Worm (Caenorhabditis elegans) whole organism, midembryonic: ENCODE measurements around the gene F57B1.6.

Experiments used
- T22C8.4 ChIP-seq: fragments of 200-800 bp; sonication (Bioruptor generic); IDR thresholded peaks from 2 replicates; pipeline ENCODE4 v1.3.6; 2022; ENCODE audit warnings: missing genetic modification characterization, missing compliant biosample characterization
- cog-1 ChIP-seq: sonication (generic microtip); optimal IDR thresholded peaks from 2 replicates; lab custom pipeline; 2016; ENCODE audit warnings: missing genetic modification characterization, missing compliant biosample characterization
- flt-1 ChIP-seq: fragments of 200-800 bp; sonication (Bioruptor generic); IDR thresholded peaks from 2 replicates; pipeline ENCODE4 v1.3.6; 2022; ENCODE audit warnings: missing genetic modification characterization, missing compliant biosample characterization
- klf-2 ChIP-seq: fragments of 200-800 bp; sonication (Bioruptor generic); conservative IDR thresholded peaks from 2 replicates; pipeline ENCODE4 v1.3.6; 2022; ENCODE audit warnings: missing genetic modification reagents, missing genetic modification characterization, missing compliant biosample characterization
- med-1 ChIP-seq: sonication (generic microtip); optimal IDR thresholded peaks from 2 replicates; lab custom pipeline; 2017; ENCODE audit warnings: missing genetic modification characterization, mild to moderate bottlenecking, missing compliant biosample characterization, antibody characterized with exemption, missing genetic modification reagents; ENCODE audit not compliant: insufficient read depth
- ref-1 ChIP-seq: fragments of 200-800 bp; sonication (Bioruptor generic); conservative IDR thresholded peaks from 2 replicates; pipeline ENCODE4 v1.3.6; 2022; ENCODE audit warnings: missing genetic modification reagents, missing genetic modification characterization, missing compliant biosample characterization
- tab-1 ChIP-seq: fragments of 200-800 bp; sonication (Bioruptor generic); IDR thresholded peaks from 2 replicates; pipeline ENCODE4 v1.3.6; 2022; ENCODE audit warnings: missing genetic modification characterization, missing compliant biosample characterization
- ztf-23 ChIP-seq: fragments of 200-800 bp; sonication (Bioruptor generic); IDR thresholded peaks from 2 replicates; pipeline ENCODE4 v1.3.6; 2022; ENCODE audit warnings: missing genetic modification reagents, missing genetic modification characterization, missing compliant biosample characterization
- ztf-29 ChIP-seq: fragments of 200-800 bp; sonication (Bioruptor generic); IDR thresholded peaks from 2 replicates; pipeline ENCODE4 v1.3.6; 2022; ENCODE audit warnings: missing genetic modification reagents, missing genetic modification characterization, missing compliant biosample characterization

Gene F57B1.6

DNA sequence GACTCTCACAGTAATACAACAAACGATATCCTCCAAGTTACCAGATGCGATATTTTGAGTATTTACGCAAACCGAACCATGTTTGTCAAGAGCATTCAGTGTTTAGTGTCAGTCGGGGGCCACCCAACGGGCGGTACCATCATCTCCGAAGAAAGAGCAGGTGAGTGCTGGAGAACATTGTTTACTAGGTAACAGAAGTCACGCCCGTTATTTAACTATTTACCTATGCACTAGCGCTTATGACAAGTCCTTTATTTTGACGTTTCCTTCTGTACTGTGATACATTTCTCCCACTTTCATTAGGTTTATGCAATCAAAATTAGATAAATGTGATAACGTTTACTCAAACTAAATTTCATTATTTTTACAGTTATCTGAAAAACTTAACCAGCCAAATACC, at the start of gene F57B1.6:
Gene F57B1.6 (plus strand): TSS at position 79 of the 400 bp plus-strand sequence.
- no peak for TF ChIP-seq T22C8.4 (GFP tag; lab: Robert Waterston, UW)
- no peak for TF ChIP-seq med-1 (GFP tag; lab: Kevin White, UChicago)
- TF ChIP-seq cog-1 (tag; lab: Kevin White, UChicago): no peak
- TF ChIP-seq ztf-29: no peak

DNA sequence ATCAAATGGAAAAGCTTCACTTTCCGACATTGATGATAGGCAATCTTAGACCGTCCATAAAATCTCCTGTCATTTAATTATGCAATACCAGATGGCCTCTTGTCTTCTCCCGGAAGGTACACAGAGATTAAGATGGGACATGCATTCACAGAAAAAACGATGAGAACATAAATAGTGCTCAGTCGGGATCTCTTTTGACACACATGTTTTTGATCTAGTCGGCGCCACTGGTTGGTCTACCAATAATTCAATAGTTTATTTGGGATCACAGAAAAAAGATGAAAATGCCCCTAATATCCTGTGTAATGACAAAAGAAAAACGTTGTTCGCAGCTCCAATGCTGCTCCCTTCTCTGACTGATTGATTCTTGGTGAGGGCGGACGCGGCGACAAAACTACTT, 48.4 kb upstream of the F57B1.6 start:
- TF ChIP-seq tab-1 (no peak), flt-1 (GFP tag; lab: Robert Waterston, UW) (no peak), ref-1 (GFP tag; lab: Robert Waterston, UW) (no peak), klf-2 (GFP tag; lab: Robert Waterston, UW) (no peak), ztf-29 (no peak), med-1 (GFP tag; lab: Kevin White, UChicago) (no peak), ztf-23 (GFP tag; lab: Robert Waterston, UW) (no peak), T22C8.4 (GFP tag; lab: Robert Waterston, UW) (no peak), cog-1 (tag; lab: Kevin White, UChicago) (no peak)

DNA sequence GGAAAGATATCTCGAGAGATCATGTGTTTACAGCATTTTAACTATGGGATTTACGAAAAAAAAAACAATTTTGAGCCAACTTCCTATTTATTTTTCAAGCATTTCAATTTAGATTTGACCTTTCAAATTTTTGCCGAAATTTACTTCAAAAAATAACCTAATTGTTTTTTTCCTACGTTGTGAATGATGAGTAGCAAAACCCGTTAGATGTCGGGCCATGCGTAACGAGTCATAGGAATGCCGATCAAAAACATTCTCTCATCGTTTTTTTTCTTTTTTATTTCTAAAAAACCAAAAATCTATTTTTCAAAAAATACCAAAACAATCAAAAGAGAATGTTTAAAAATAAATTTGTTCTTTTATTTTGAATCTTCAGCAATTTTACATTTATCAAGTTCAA, 46.6 kb upstream of the F57B1.6 start:
- TF ChIP-seq ztf-23 (GFP tag; lab: Robert Waterston, UW): no peak
- TF ChIP-seq flt-1 (GFP tag; lab: Robert Waterston, UW): no peak
- no peak for TF ChIP-seq T22C8.4 (GFP tag; lab: Robert Waterston, UW)
- no peak for TF ChIP-seq med-1 (GFP tag; lab: Kevin White, UChicago)
- TF ChIP-seq ref-1 (GFP tag; lab: Robert Waterston, UW): no peak
- no peak for TF ChIP-seq tab-1
- TF ChIP-seq cog-1 (tag; lab: Kevin White, UChicago): no peak
- TF ChIP-seq ztf-29: no peak
- TF ChIP-seq klf-2 (GFP tag; lab: Robert Waterston, UW): no peak

DNA sequence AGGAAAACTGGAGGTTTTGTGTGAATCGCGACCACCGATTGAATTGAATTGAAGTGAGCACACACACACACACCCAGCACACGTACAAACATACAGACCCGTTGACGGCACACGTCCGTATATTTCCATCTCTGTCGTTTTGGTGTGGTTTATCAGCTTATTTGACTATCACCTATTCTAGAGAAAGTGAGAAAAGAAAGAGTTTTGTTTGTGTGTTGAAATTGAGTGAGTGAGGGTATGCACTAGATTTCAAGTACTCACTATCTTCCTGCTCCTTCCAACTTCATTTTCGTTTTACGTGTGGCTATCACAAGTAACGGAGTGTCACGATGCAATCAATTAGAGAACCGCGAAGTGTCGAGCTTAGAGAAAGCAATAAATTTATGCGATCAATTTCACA, 45.6 kb upstream of the F57B1.6 start:
- TF ChIP-seq cog-1 (tag; lab: Kevin White, UChicago) (no peak), klf-2 (GFP tag; lab: Robert Waterston, UW) (no peak), flt-1 (GFP tag; lab: Robert Waterston, UW) (no peak), T22C8.4 (GFP tag; lab: Robert Waterston, UW) (no peak), ref-1 (GFP tag; lab: Robert Waterston, UW) (no peak), med-1 (GFP tag; lab: Kevin White, UChicago) (no peak), ztf-23 (GFP tag; lab: Robert Waterston, UW) (no peak), ztf-29 (no peak), tab-1 (no peak)

DNA sequence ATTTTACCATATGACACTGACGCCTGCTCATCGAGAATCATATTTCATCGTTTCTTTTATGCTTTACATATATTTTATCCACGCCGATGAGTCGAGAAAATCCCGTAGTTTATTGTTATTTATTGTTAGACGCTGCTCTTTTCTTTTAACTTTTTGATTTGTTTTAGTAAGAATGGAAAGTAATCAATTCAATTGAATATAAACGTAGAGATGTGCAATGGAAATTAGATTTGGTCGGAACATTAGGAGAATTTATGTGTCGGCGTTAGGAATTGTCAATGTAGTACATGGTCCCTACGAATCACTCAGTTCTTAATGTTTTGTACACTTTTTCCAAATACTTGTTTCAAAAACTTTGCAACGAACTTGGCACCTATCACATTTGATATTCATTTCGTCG, 44.2 kb upstream of the F57B1.6 start:
- no peak for TF ChIP-seq med-1 (GFP tag; lab: Kevin White, UChicago)
- no peak for TF ChIP-seq ref-1 (GFP tag; lab: Robert Waterston, UW)
- no peak for TF ChIP-seq ztf-29
- no peak for TF ChIP-seq ztf-23 (GFP tag; lab: Robert Waterston, UW)
- TF ChIP-seq flt-1 (GFP tag; lab: Robert Waterston, UW): no peak
- TF ChIP-seq tab-1: no peak
- no peak for TF ChIP-seq cog-1 (tag; lab: Kevin White, UChicago)

DNA sequence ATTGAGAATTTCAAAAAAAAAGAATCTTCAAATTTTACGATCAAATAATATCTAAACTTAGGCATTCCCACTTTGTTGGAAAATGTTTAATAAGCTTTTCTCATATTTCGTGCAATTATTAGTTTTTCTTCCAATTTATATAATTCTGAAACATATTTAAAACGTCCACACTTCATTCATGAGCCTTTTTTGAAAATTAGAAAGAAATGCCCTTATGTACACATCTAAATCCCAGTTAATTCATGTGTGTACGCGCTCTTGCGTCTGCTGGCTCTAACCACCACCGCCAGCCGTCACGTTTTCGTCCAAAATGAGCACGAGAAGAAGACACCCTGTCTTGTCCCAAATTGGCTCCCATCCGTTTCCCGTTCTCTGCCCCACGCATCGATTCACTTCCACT, 42.9 kb upstream of the F57B1.6 start:
- no peak for TF ChIP-seq ztf-29
- no peak for TF ChIP-seq ztf-23 (GFP tag; lab: Robert Waterston, UW)
- no peak for TF ChIP-seq med-1 (GFP tag; lab: Kevin White, UChicago)
- TF ChIP-seq flt-1 (GFP tag; lab: Robert Waterston, UW): no peak
- no peak for TF ChIP-seq cog-1 (tag; lab: Kevin White, UChicago)
- TF ChIP-seq ref-1 (GFP tag; lab: Robert Waterston, UW): no peak
- no peak for TF ChIP-seq T22C8.4 (GFP tag; lab: Robert Waterston, UW)
- TF ChIP-seq tab-1: no peak
- no peak for TF ChIP-seq klf-2 (GFP tag; lab: Robert Waterston, UW)

DNA sequence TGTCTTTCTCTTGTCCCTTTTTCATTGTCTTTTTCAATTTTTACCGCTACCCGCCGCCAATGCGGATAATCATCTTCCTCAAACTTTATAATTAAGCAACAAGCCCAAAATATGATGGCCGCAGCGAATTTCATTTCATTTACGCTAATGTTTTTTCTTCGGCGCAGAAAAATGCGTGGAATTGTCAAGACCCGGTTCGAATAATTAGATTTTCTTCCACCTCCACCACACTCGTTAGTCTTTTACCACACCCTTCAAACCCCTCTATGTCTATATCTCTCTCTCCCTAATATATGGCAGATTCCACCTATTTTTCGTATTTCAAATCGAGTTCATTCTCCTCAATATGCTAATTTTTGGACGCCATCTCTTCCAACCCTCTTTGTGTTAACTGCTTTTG, 38.9 kb upstream of the F57B1.6 start:
- no peak for TF ChIP-seq med-1 (GFP tag; lab: Kevin White, UChicago)
- no peak for TF ChIP-seq ztf-23 (GFP tag; lab: Robert Waterston, UW)
- TF ChIP-seq cog-1 (tag; lab: Kevin White, UChicago): no peak
- no peak for TF ChIP-seq T22C8.4 (GFP tag; lab: Robert Waterston, UW)
- no peak for TF ChIP-seq klf-2 (GFP tag; lab: Robert Waterston, UW)
- TF ChIP-seq ref-1 (GFP tag; lab: Robert Waterston, UW): no peak
- TF ChIP-seq ztf-29: no peak
- no peak for TF ChIP-seq flt-1 (GFP tag; lab: Robert Waterston, UW)
- TF ChIP-seq tab-1: no peak

DNA sequence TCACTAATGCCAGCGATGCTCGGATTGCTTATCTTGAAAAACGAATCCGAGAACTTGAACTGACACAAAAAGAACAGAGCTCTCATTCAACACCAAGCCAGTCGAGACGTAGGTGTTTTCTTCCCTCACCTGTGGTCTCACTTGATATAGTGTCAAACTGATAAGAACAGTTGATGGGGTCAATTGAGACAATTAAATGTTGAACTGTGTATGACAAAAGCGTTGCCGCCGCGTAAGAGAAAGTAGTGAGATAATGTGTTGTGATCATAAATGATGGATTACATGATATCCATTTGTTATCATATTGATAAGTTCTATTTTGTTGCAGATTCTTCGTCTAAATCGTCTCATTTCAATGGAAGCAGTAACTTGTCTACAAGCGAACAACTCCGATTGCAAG, 35.7 kb upstream of the F57B1.6 start:
- TF ChIP-seq ztf-29 (no peak), klf-2 (GFP tag; lab: Robert Waterston, UW) (no peak), med-1 (GFP tag; lab: Kevin White, UChicago) (no peak), tab-1 (no peak)

DNA sequence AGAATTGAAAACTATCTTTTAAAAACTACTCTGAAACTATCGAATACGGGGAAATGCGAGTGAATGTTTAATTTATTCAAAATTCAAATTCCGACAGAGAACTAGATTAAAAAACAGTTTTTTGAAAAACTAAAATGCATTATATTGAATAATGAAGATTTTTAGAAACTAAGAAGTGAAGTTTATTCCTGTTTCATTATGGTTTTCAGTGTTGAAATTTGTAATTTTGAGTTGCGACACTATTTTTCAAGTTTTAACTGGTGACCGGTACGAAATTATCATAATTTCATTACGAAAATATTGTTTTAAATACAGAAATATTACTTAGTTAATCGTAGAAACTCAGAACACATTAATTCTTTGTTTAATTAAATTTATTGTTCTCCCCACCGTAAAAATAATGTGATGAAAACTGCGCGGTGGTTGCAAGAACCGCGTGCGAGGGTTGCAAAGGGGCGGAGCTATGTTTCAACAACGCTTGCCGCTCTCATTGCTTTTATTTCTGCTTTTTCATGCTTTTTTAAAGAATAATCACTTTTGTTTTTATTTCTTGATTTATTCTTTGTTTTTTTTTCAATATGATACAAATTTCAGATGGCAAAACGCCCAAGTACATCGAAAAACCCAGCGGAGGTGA, 33.2 kb upstream of the F57B1.6 start, which contains the start of gene him-17:
Gene him-17 (plus strand): TSS at position 595 of the 637 bp plus-strand sequence.
- TF ChIP-seq klf-2 (GFP tag; lab: Robert Waterston, UW) (peak; percentile 68; the same call in 1 of the 2 replicates), cog-1 (tag; lab: Kevin White, UChicago) (peak; percentile 50), ztf-23 (GFP tag; lab: Robert Waterston, UW) (peak; percentile 72; the same call in 1 of the 2 replicates), flt-1 (GFP tag; lab: Robert Waterston, UW) (peak; percentile 70; the same call in 1 of the 2 replicates), ref-1 (GFP tag; lab: Robert Waterston, UW) (no peak), tab-1 (no peak), ztf-29 (no peak), med-1 (GFP tag; lab: Kevin White, UChicago) (peak; percentile 61), T22C8.4 (GFP tag; lab: Robert Waterston, UW) (no peak)
